Fruit fly (Drosophila melanogaster) whole organism, prepupa: ENCODE measurements around the gene S6KL.

Experiments
- Blimp-1 ChIP-seq: fragments of 200-800 bp; sonication (Bioruptor generic); optimal IDR thresholded peaks from 3 replicates; lab custom pipeline; 2017; ENCODE audit warnings: missing biosample characterization, missing genetic modification characterization, mild to moderate bottlenecking, moderate library complexity, missing genetic modification reagents
- CG10631 ChIP-seq: fragments of 200-800 bp; sonication (Bioruptor generic); optimal IDR thresholded peaks from 2 replicates; lab custom pipeline; 2016; ENCODE audit warnings: missing biosample characterization, missing genetic modification characterization
- CG11762 ChIP-seq: fragments of 200-800 bp; sonication (Bioruptor generic); optimal IDR thresholded peaks from 3 replicates; lab custom pipeline; 2016; ENCODE audit warnings: missing biosample characterization, missing genetic modification characterization; ENCODE audit not compliant: insufficient read depth
- CG15336 ChIP-seq: fragments of 200-800 bp; sonication (Bioruptor generic); IDR thresholded peaks from 2 replicates; pipeline ENCODE4 v1.3.6; 2022; ENCODE audit warnings: missing biosample characterization, missing genetic modification characterization
- CG1621 ChIP-seq: fragments of 200-800 bp; sonication (Bioruptor generic); optimal IDR thresholded peaks from 3 replicates; lab custom pipeline; 2018; ENCODE audit warnings: missing biosample characterization, mild to moderate bottlenecking, missing genetic modification characterization
- CG16779 ChIP-seq: fragments of 200-800 bp; sonication (Bioruptor generic); optimal IDR thresholded peaks from 3 replicates; lab custom pipeline; 2017; ENCODE audit warnings: missing biosample characterization, mild to moderate bottlenecking, missing genetic modification characterization
- CG32006 ChIP-seq: fragments of 200-800 bp; sonication (Bioruptor generic); optimal IDR thresholded peaks from 3 replicates; lab custom pipeline; 2017; ENCODE audit warnings: missing biosample characterization, mild to moderate bottlenecking, missing genetic modification characterization
- CG34406 ChIP-seq: fragments of 200-800 bp; sonication (Bioruptor generic); optimal IDR thresholded peaks from 3 replicates; lab custom pipeline; 2016; ENCODE audit warnings: missing biosample characterization, missing genetic modification characterization
- CG3919 ChIP-seq: fragments of 200-800 bp; sonication (Bioruptor generic); optimal IDR thresholded peaks from 3 replicates; lab custom pipeline; 2016; ENCODE audit warnings: missing biosample characterization, missing genetic modification characterization
- CG6792 ChIP-seq: fragments of 200-800 bp; sonication (Bioruptor generic); optimal IDR thresholded peaks from 3 replicates; lab custom pipeline; 2016; ENCODE audit warnings: missing biosample characterization, missing genetic modification characterization
- CG6808 ChIP-seq: fragments of 200-800 bp; sonication (Bioruptor generic); optimal IDR thresholded peaks from 3 replicates; lab custom pipeline; 2017; ENCODE audit warnings: missing biosample characterization, missing genetic modification characterization, mild to moderate bottlenecking, moderate library complexity, missing genetic modification reagents
- CG6854 ChIP-seq: fragments of 200-800 bp; sonication (Bioruptor generic); optimal IDR thresholded peaks from 2 replicates; lab custom pipeline; 2017; ENCODE audit warnings: missing biosample characterization, mild to moderate bottlenecking, missing genetic modification characterization
- CG7368 ChIP-seq: fragments of 200-800 bp; sonication (Bioruptor generic); optimal IDR thresholded peaks from 3 replicates; lab custom pipeline; 2016; ENCODE audit warnings: missing biosample characterization, missing genetic modification characterization
- CG8119 ChIP-seq: fragments of 200-800 bp; sonication (Bioruptor generic); IDR thresholded peaks from 3 replicates; pipeline ENCODE4 v1.3.6; 2022; ENCODE audit warnings: missing biosample characterization, missing genetic modification characterization
- CG8319 ChIP-seq: fragments of 200-800 bp; sonication (Bioruptor generic); optimal IDR thresholded peaks from 3 replicates; lab custom pipeline; 2016; ENCODE audit warnings: missing biosample characterization, missing genetic modification characterization
- CG8632 ChIP-seq: fragments of 200-800 bp; sonication (Bioruptor generic); optimal IDR thresholded peaks from 3 replicates; lab custom pipeline; 2016; ENCODE audit warnings: missing biosample characterization, missing genetic modification characterization
- Eip78C ChIP-seq: fragments of 200-800 bp; sonication (Bioruptor generic); peaks from one replicate; lab custom pipeline; 2016; ENCODE audit warnings: missing biosample characterization, missing genetic modification characterization
- Eip93F ChIP-seq: fragments of 200-800 bp; sonication (Bioruptor generic); optimal IDR thresholded peaks from 2 replicates; lab custom pipeline; 2016; ENCODE audit warnings: missing biosample characterization, mild to moderate bottlenecking, missing genetic modification characterization
- Ets21C ChIP-seq: fragments of 200-800 bp; sonication (Bioruptor generic); optimal IDR thresholded peaks from 3 replicates; lab custom pipeline; 2016; ENCODE audit warnings: missing biosample characterization, missing genetic modification characterization
- Ets96B ChIP-seq: fragments of 200-800 bp; optimal IDR thresholded peaks from 2 replicates; lab custom pipeline; 2019; ENCODE audit warnings: missing biosample characterization, mild to moderate bottlenecking, missing genetic modification characterization, moderate library complexity
- Gug ChIP-seq: fragments of 200-800 bp; sonication (Bioruptor generic); IDR thresholded peaks from 2 replicates; pipeline ENCODE4 v1.3.6; 2022; ENCODE audit warnings: missing biosample characterization, missing genetic modification characterization
- Lpt ChIP-seq: fragments of 200-800 bp; sonication (Bioruptor generic); optimal IDR thresholded peaks from 3 replicates; lab custom pipeline; 2016; ENCODE audit warnings: missing biosample characterization, missing genetic modification characterization
- Met ChIP-seq: fragments of 200-800 bp; sonication (Bioruptor generic); optimal IDR thresholded peaks from 3 replicates; lab custom pipeline; 2016; ENCODE audit warnings: missing biosample characterization, missing genetic modification characterization
- OdsH ChIP-seq: fragments of 200-800 bp; sonication (Bioruptor generic); optimal IDR thresholded peaks from 3 replicates; lab custom pipeline; 2016; ENCODE audit warnings: missing biosample characterization, missing genetic modification characterization
- Sox102F ChIP-seq: fragments of 200-800 bp; sonication (Bioruptor generic); optimal IDR thresholded peaks from 2 replicates; lab custom pipeline; 2016; ENCODE audit warnings: missing biosample characterization, mild to moderate bottlenecking, missing genetic modification characterization
- Sox14 ChIP-seq: fragments of 200-800 bp; sonication (Bioruptor generic); optimal IDR thresholded peaks from 3 replicates; lab custom pipeline; 2016; ENCODE audit warnings: missing biosample characterization, missing genetic modification characterization
- Sox15 ChIP-seq: fragments of 200-800 bp; sonication (Bioruptor generic); optimal IDR thresholded peaks from 3 replicates; lab custom pipeline; 2016; ENCODE audit warnings: missing biosample characterization, missing genetic modification characterization
- achi ChIP-seq: fragments of 200-800 bp; sonication (Bioruptor generic); optimal IDR thresholded peaks from 3 replicates; lab custom pipeline; 2016; ENCODE audit warnings: missing biosample characterization, missing genetic modification characterization
- cyc ChIP-seq: fragments of 200-800 bp; sonication (Bioruptor generic); optimal IDR thresholded peaks from 3 replicates; lab custom pipeline; 2016; ENCODE audit warnings: missing biosample characterization, missing genetic modification characterization
- dac ChIP-seq: fragments of 200-800 bp; sonication (Bioruptor generic); optimal IDR thresholded peaks from 2 replicates; lab custom pipeline; 2017; ENCODE audit warnings: missing biosample characterization, mild to moderate bottlenecking, missing genetic modification characterization
- dsx ChIP-seq: fragments of 200-800 bp; optimal IDR thresholded peaks from 3 replicates; lab custom pipeline; 2019; ENCODE audit warnings: missing biosample characterization, mild to moderate bottlenecking, missing genetic modification characterization, moderate library complexity; ENCODE audit not compliant: poor library complexity, severe bottlenecking
- esn ChIP-seq: fragments of 200-800 bp; sonication (Bioruptor generic); optimal IDR thresholded peaks from 2 replicates; lab custom pipeline; 2016; ENCODE audit warnings: missing biosample characterization, mild to moderate bottlenecking, missing genetic modification characterization, moderate library complexity
- fkh ChIP-seq: fragments of 200-800 bp; sonication (Bioruptor generic); optimal IDR thresholded peaks from 3 replicates; lab custom pipeline; 2017; ENCODE audit warnings: missing biosample characterization, mild to moderate bottlenecking, missing genetic modification characterization, moderate library complexity
- net ChIP-seq: fragments of 200-800 bp; sonication (Bioruptor generic); optimal IDR thresholded peaks from 3 replicates; lab custom pipeline; 2016; ENCODE audit warnings: missing biosample characterization, missing genetic modification characterization
- spab ChIP-seq: fragments of 200-800 bp; sonication (Bioruptor generic); optimal IDR thresholded peaks from 2 replicates; lab custom pipeline; 2017; ENCODE audit warnings: missing biosample characterization, mild to moderate bottlenecking, missing genetic modification characterization, missing genetic modification reagents
- ss ChIP-seq, 2 experiments: fragments of 200-800 bp; sonication (Bioruptor generic); optimal IDR thresholded peaks; 2 replicates in 1 of 2; 3 replicates in 1 of 2; lab custom pipeline; 2017 to 2018; ENCODE audit warnings: mild to moderate bottlenecking in 2 of 2, missing biosample characterization in 2 of 2, missing genetic modification characterization in 2 of 2, moderate library complexity in 1 of 2
- svp ChIP-seq: fragments of 200-800 bp; sonication (Bioruptor generic); peaks from one replicate; lab custom pipeline; 2016; ENCODE audit warnings: missing biosample characterization, missing genetic modification characterization
- vri ChIP-seq: fragments of 200-800 bp; sonication (Bioruptor generic); optimal IDR thresholded peaks from 3 replicates; lab custom pipeline; 2016; ENCODE audit warnings: missing biosample characterization, mild to moderate bottlenecking, missing genetic modification characterization

S6KL gene

DNA sequence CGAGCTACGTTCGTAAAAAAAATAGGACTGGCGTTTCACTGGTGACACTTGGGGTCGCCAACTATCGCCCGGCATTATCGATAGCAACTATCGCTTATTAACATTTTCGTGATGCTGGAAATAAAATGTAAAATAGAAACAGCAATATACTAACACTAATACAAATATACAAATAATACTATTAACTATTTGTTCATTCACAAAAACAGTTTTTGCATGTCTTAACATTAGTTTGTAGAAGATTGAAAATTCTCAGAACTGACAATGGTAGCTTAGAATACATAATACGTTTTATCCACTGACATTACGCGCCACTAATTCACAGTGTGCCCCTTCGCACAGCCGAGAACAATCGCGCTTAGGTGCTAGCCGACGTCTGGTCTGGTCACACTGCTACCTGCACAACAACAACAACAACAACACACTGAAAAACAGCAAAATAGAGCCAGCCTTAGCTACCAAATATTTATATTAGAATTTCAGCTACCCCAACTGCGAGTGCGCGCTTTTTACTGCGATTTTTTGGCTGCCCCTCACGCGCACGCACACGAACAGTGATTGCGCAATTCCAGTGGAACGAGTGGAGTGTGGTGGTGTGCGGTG lies at the start of gene S6KL, which contains the start of gene CG6961:
Gene S6KL (plus strand): TSS at position 322 of the 603 bp plus-strand sequence.
Gene CG6961 (minus strand): TSS at position 68 of the 603 bp plus-strand sequence.
- no peak for TF ChIP-seq OdsH (GFP tag; lab: Kevin White, UChicago)
- TF ChIP-seq Met (GFP tag; lab: Kevin White, UChicago), result no peak
- no peak for TF ChIP-seq CG8632 (GFP tag; lab: Kevin White, UChicago)
- TF ChIP-seq dac, result no peak
- TF ChIP-seq dsx (GFP tag; lab: Kevin White, UChicago), result no peak
- TF ChIP-seq Blimp-1, result no peak
- TF ChIP-seq CG6854 (GFP tag; lab: Kevin White, UChicago), result peak; percentile 21
- no peak for TF ChIP-seq achi (GFP tag; lab: Kevin White, UChicago)
- TF ChIP-seq Ets96B (tag; lab: Kevin White, UChicago), result no peak
- TF ChIP-seq CG11762 (GFP tag; lab: Kevin White, UChicago), result no peak
- no peak for TF ChIP-seq CG6808 (GFP tag; lab: Kevin White, UChicago)
- TF ChIP-seq Eip78C (GFP tag; lab: Kevin White, UChicago), result peak; percentile 34
- TF ChIP-seq vri (GFP tag; lab: Kevin White, UChicago), result peak; percentile 63
- TF ChIP-seq ss (GFP tag; optimal IDR thresholded peaks at IDR 0.05; lab: Kevin White, UChicago), result no peak
- TF ChIP-seq CG7368 (GFP tag; lab: Kevin White, UChicago), result no peak
- TF ChIP-seq CG8119 (GFP tag; lab: Robert Waterston, UW), result 0 out of 3 replicates have a peak, but pooled peaks have one; percentile 20
- no peak for TF ChIP-seq CG10631 (GFP tag; lab: Kevin White, UChicago)
- TF ChIP-seq spab (GFP tag; lab: Kevin White, UChicago), result no peak
- no peak for TF ChIP-seq CG34406 (GFP tag; lab: Kevin White, UChicago)
- TF ChIP-seq Gug (GFP tag; lab: Robert Waterston, UW), result no peak
- peak; percentile 58 for TF ChIP-seq fkh
- TF ChIP-seq CG6792 (GFP tag; lab: Kevin White, UChicago), result no peak
- TF ChIP-seq Sox14 (GFP tag; lab: Kevin White, UChicago), result peak; percentile 33
- peak; percentile 86 for TF ChIP-seq svp (GFP tag; lab: Kevin White, UChicago)
- TF ChIP-seq Ets21C (GFP tag; lab: Kevin White, UChicago), result no peak
- no peak for TF ChIP-seq CG15336

DNA sequence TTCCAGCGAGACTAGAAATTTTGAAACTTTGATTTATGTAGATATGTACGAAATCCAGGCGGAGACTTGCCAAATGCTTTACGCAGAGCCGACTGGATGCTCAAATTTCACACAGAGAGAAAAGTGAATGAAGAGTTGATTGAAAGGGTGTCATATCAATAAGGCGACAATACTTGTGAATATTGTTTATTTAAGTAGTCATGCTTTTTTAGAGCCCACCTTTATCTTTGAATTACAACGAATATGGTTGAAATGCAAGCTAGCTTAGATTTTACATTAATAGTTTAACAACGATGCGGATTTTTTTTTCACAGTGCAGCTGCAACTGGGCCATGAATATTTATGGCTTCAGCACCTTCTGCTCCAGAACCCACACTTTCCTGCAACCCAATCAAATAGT lies 48.5 kb upstream of the S6KL start, which contains the start of gene CG6873:
Gene CG6873 (minus strand): TSS at position 101 of the 400 bp plus-strand sequence.
- TF ChIP-seq achi (GFP tag; lab: Kevin White, UChicago), result no peak
- no peak for TF ChIP-seq CG7368 (GFP tag; lab: Kevin White, UChicago)
- no peak for TF ChIP-seq CG8319 (GFP tag; lab: Kevin White, UChicago)
- no peak for TF ChIP-seq Gug (GFP tag; lab: Robert Waterston, UW)
- TF ChIP-seq OdsH (GFP tag; lab: Kevin White, UChicago), result no peak
- no peak for TF ChIP-seq spab (GFP tag; lab: Kevin White, UChicago)
- no peak for TF ChIP-seq Met (GFP tag; lab: Kevin White, UChicago)
- TF ChIP-seq CG34406 (GFP tag; lab: Kevin White, UChicago), result no peak

dm6 chrX:18748206-18748605 lies 40.1 kb upstream of the S6KL start, which contains the start of gene CG12609:
Gene CG12609 (minus strand): TSS chrX:18748306.
- TF ChIP-seq net (GFP tag; lab: Kevin White, UChicago) (no peak), spab (GFP tag; lab: Kevin White, UChicago) (no peak), CG10631 (GFP tag; lab: Kevin White, UChicago) (no peak), ss (GFP tag; optimal IDR thresholded peaks at IDR 0.05; lab: Kevin White, UChicago) (no peak), Lpt (GFP tag; lab: Kevin White, UChicago) (no peak), vri (GFP tag; lab: Kevin White, UChicago) (no peak), cyc (GFP tag; lab: Kevin White, UChicago) (no peak), svp (GFP tag; lab: Kevin White, UChicago) (no peak), Ets21C (GFP tag; lab: Kevin White, UChicago) (no peak), fkh (no peak), CG1621 (tag; lab: Kevin White, UChicago) (no peak), CG16779 (no peak)

DNA sequence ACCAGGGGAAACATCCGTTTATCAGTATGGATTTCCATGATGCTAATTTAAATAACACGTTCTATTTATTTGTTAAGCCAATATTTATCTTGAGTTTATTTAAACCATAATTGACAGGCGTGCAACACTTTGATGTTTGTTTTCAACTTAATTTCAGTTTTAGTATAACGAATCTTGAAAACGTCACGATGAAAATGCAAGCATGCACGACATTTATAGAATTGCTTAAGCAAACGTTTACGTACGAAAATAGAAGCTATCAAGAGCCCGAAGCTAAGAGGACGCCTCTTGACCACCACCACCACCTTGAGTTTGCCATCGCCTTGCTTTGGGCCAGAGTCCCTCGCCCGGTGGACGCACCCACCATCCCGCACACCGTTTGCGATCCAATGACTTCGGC lies 16.9 kb upstream of the S6KL start:
- TF ChIP-seq spab (GFP tag; lab: Kevin White, UChicago), result no peak
- no peak for TF ChIP-seq achi (GFP tag; lab: Kevin White, UChicago)
- TF ChIP-seq CG3919 (GFP tag; lab: Kevin White, UChicago), result no peak
- TF ChIP-seq Sox15 (GFP tag; lab: Kevin White, UChicago), result no peak
- TF ChIP-seq CG32006 (GFP tag; lab: Kevin White, UChicago), result no peak
- TF ChIP-seq fkh, result no peak
- TF ChIP-seq Eip93F (GFP tag; lab: Kevin White, UChicago), result no peak
- TF ChIP-seq esn (GFP tag; lab: Kevin White, UChicago), result no peak
- no peak for TF ChIP-seq Sox102F (GFP tag; lab: Kevin White, UChicago)
- no peak for TF ChIP-seq CG8319 (GFP tag; lab: Kevin White, UChicago)
- TF ChIP-seq Gug (GFP tag; lab: Robert Waterston, UW), result no peak
- TF ChIP-seq CG1621 (tag; lab: Kevin White, UChicago), result no peak
- TF ChIP-seq dac, result no peak
